Worm (Caenorhabditis elegans): Measurements from ENCODE around the gene Y38H8A.12.

DNA sequence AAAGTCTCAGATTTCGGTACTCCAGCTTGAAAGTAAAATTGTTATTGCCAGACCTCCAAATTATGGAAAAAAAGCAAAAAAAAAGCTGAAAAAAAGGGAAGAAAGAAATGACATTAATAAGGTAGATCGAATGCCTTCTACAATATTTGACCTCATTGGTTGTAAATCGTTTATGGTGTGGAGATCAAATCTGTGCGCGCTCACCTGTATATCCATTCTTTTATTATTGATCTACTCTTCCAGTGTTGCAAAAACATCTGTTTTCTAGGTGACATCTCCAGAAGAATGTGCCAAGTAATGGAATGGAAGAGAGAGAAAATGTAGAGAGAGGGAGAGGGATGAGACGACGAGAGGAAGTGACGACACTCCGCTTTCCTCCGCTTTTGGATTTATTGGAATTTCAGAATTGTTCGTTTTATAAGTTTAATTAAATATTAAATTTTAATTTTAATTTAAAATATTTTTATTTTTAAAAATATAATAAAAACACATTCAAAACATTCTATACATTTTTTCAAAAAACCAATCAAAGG, 45.0 kb downstream of the Y38H8A.12 start, which contains the start of the genes pik-1 and aptf-2:
- no peak for TF ChIP-seq flt-1 (GFP tag; IDR thresholded peaks at IDR 0.05)
- no peak for TF ChIP-seq T22C8.4 (GFP tag; IDR thresholded peaks at IDR 0.05)
- no peak for TF ChIP-seq ref-1 (GFP tag; conservative IDR thresholded peaks at IDR 0.05)
- no peak for TF ChIP-seq tab-1 (GFP tag; IDR thresholded peaks at IDR 0.05)
